Worm (Caenorhabditis elegans) whole organism, L4 larva: ENCODE results near the gene T28C6.7.

ENCODE experiments used
- D1046.2 ChIP-seq: fragments of 200-800 bp; sonication (Bioruptor generic); IDR thresholded peaks from 2 replicates; pipeline ENCODE4 v1.3.6; 2022; ENCODE audit warnings: missing genetic modification characterization, missing compliant biosample characterization
- F37D6.2 ChIP-seq: sonication (generic microtip); optimal IDR thresholded peaks from 2 replicates; lab custom pipeline; 2016; ENCODE audit warnings: mild to moderate bottlenecking, missing genetic modification characterization, missing compliant biosample characterization
- F49E8.2 ChIP-seq: sonication (generic microtip); optimal IDR thresholded peaks from 2 replicates; lab custom pipeline; 2016; ENCODE audit warnings: missing compliant biosample characterization, mild to moderate bottlenecking, missing genetic modification characterization, borderline replicate concordance
- Y5F2A.4 ChIP-seq: fragments of 200-800 bp; sonication (Bioruptor generic); optimal IDR thresholded peaks from 2 replicates; lab custom pipeline; 2018; ENCODE audit warnings: mild to moderate bottlenecking, missing genetic modification characterization, missing compliant biosample characterization
- Y75B8A.6 ChIP-seq: fragments of 200-800 bp; sonication (Bioruptor generic); IDR thresholded peaks from 2 replicates; pipeline ENCODE4 v1.3.6; 2022; ENCODE audit warnings: missing genetic modification reagents, missing genetic modification characterization, missing compliant biosample characterization
- aha-1 ChIP-seq: fragments of 150-350 bp; peaks from one replicate; lab custom pipeline; 2014; ENCODE audit warnings: missing biosample characterization, missing genetic modification characterization
- ama-1 ChIP-seq: fragments of 150-350 bp; optimal IDR thresholded peaks from 2 replicates; lab custom pipeline; 2014; ENCODE audit warnings: inconsistent platforms, mixed read lengths
- attf-4 ChIP-seq: sonication (generic microtip); optimal IDR thresholded peaks from 3 replicates; lab custom pipeline; 2017; ENCODE audit warnings: missing biosample characterization, missing genetic modification characterization
- ceh-20 ChIP-seq: fragments of 200-800 bp; sonication (Bioruptor generic); IDR thresholded peaks from 2 replicates; pipeline ENCODE4 v1.3.6; 2022; ENCODE audit warnings: missing genetic modification reagents, missing genetic modification characterization, missing compliant biosample characterization
- ceh-28 ChIP-seq: fragments of 150-350 bp; optimal IDR thresholded peaks from 2 replicates; lab custom pipeline; 2014; ENCODE audit warnings: missing biosample characterization, missing genetic modification reagents, missing genetic modification characterization
- ceh-44 ChIP-seq: fragments of 200-800 bp; sonication (Bioruptor generic); IDR thresholded peaks from 2 replicates; pipeline ENCODE4 v1.3.6; 2022; ENCODE audit warnings: missing genetic modification reagents, missing genetic modification characterization, missing compliant biosample characterization
- ceh-62 ChIP-seq: sonication (generic microtip); optimal IDR thresholded peaks from 2 replicates; lab custom pipeline; 2017; ENCODE audit warnings: missing biosample characterization, missing genetic modification characterization
- daf-12 ChIP-seq: fragments of 150-350 bp; optimal IDR thresholded peaks from 2 replicates; lab custom pipeline; 2014; ENCODE audit warnings: missing biosample characterization, missing genetic modification reagents, missing genetic modification characterization
- daf-16 ChIP-seq, 3 experiments: sonication (generic microtip); optimal IDR thresholded peaks; 2 replicates each; lab custom pipeline; 2016 to 2017; ENCODE audit warnings: missing genetic modification characterization in 3 of 3, missing genetic modification reagents in 3 of 3, mild to moderate bottlenecking in 2 of 3, missing compliant biosample characterization in 2 of 3, missing biosample characterization in 1 of 3, moderate library complexity in 1 of 3
- daf-8 ChIP-seq: fragments of 200-800 bp; sonication (Bioruptor generic); IDR thresholded peaks from 2 replicates; pipeline ENCODE4 v1.3.6; 2022; ENCODE audit warnings: missing genetic modification characterization, missing compliant biosample characterization
- dmd-6 ChIP-seq: fragments of 200-800 bp; sonication (Bioruptor generic); IDR thresholded peaks from 2 replicates; pipeline ENCODE4 v1.3.6; 2022; ENCODE audit warnings: missing genetic modification reagents, missing genetic modification characterization, missing compliant biosample characterization
- dmd-8 ChIP-seq: fragments of 200-800 bp; sonication (Bioruptor generic); IDR thresholded peaks from 2 replicates; pipeline ENCODE4 v1.3.6; 2022; ENCODE audit warnings: missing genetic modification characterization, missing compliant biosample characterization
- dmd-9 ChIP-seq: fragments of 200-800 bp; sonication (Bioruptor generic); IDR thresholded peaks from 2 replicates; pipeline ENCODE4 v1.3.6; 2022; ENCODE audit warnings: missing genetic modification reagents, missing genetic modification characterization, missing compliant biosample characterization
- dpl-1 ChIP-seq: fragments of 150-350 bp; optimal IDR thresholded peaks from 2 replicates; lab custom pipeline; 2014; ENCODE audit warnings: missing biosample characterization, missing genetic modification reagents, missing genetic modification characterization
- duxl-1 ChIP-seq: sonication (generic microtip); optimal IDR thresholded peaks from 2 replicates; lab custom pipeline; 2016; ENCODE audit warnings: mild to moderate bottlenecking, missing genetic modification characterization, moderate library complexity, missing compliant biosample characterization; ENCODE audit not compliant: poor library complexity
- dve-1 ChIP-seq: sonication (generic microtip); optimal IDR thresholded peaks from 2 replicates; lab custom pipeline; 2017; ENCODE audit warnings: antibody characterized with exemption, mild to moderate bottlenecking, missing genetic modification characterization, missing compliant biosample characterization; ENCODE audit not compliant: insufficient read depth
- egl-27 ChIP-seq: sonication (generic microtip); optimal IDR thresholded peaks from 3 replicates; lab custom pipeline; 2017; ENCODE audit warnings: missing biosample characterization, missing genetic modification reagents, missing genetic modification characterization
- gei-8 ChIP-seq: fragments of 200-800 bp; sonication (Bioruptor generic); optimal IDR thresholded peaks from 2 replicates; lab custom pipeline; 2018; ENCODE audit warnings: mild to moderate bottlenecking, missing genetic modification characterization, missing compliant biosample characterization
- hmg-1.1 ChIP-seq: fragments of 200-800 bp; sonication (Bioruptor generic); IDR thresholded peaks from 2 replicates; pipeline ENCODE4 v1.3.6; 2022; ENCODE audit warnings: missing genetic modification reagents, missing genetic modification characterization, missing compliant biosample characterization
- lim-7 ChIP-seq: fragments of 200-800 bp; sonication (Bioruptor generic); IDR thresholded peaks from 2 replicates; pipeline ENCODE4 v1.3.6; 2022; ENCODE audit warnings: missing genetic modification characterization, missing compliant biosample characterization
- lin-1 ChIP-seq: fragments of 200-800 bp; sonication (Bioruptor generic); IDR thresholded peaks from 2 replicates; pipeline ENCODE4 v1.3.6; 2022; ENCODE audit warnings: missing genetic modification reagents, missing genetic modification characterization, missing compliant biosample characterization
- lin-38 ChIP-seq: fragments of 200-800 bp; sonication (Bioruptor generic); IDR thresholded peaks from 2 replicates; pipeline ENCODE4 v1.3.6; 2022; ENCODE audit warnings: missing genetic modification reagents, missing genetic modification characterization, missing compliant biosample characterization
- lir-3 ChIP-seq: sonication (generic microtip); optimal IDR thresholded peaks from 2 replicates; lab custom pipeline; 2016; ENCODE audit warnings: mild to moderate bottlenecking, missing genetic modification characterization, missing compliant biosample characterization
- madf-5 ChIP-seq, 2 experiments: fragments of 200-800 bp; sonication (Bioruptor generic); IDR thresholded peaks; 2 replicates each; pipeline ENCODE4 v1.3.6; 2022; ENCODE audit warnings: missing compliant biosample characterization in 2 of 2, missing genetic modification characterization in 2 of 2
- mdl-1 ChIP-seq, 2 experiments: fragments of 150-350 bp in 1 of 2; sonication (generic microtip) in 1 of 2; optimal IDR thresholded peaks; 2 replicates each; lab custom pipeline; 2014 to 2017; ENCODE audit warnings: missing biosample characterization in 2 of 2, missing genetic modification characterization in 2 of 2
- nhr-11 ChIP-seq: fragments of 150-350 bp; optimal IDR thresholded peaks from 2 replicates; lab custom pipeline; 2014; ENCODE audit warnings: missing biosample characterization, missing genetic modification characterization
- nhr-237 ChIP-seq: sonication (generic microtip); optimal IDR thresholded peaks from 2 replicates; lab custom pipeline; 2017; ENCODE audit warnings: missing biosample characterization, missing genetic modification characterization
- nhr-25 ChIP-seq: sonication (generic microtip); optimal IDR thresholded peaks from 2 replicates; lab custom pipeline; 2017; ENCODE audit warnings: missing genetic modification characterization, mild to moderate bottlenecking, missing compliant biosample characterization, antibody characterized with exemption, moderate library complexity, borderline replicate concordance; ENCODE audit not compliant: insufficient read depth
- nhr-28 ChIP-seq: fragments of 150-350 bp; optimal IDR thresholded peaks from 2 replicates; lab custom pipeline; 2014; ENCODE audit warnings: missing biosample characterization, missing genetic modification characterization
- nhr-41 ChIP-seq: fragments of 200-800 bp; sonication (Bioruptor generic); IDR thresholded peaks from 2 replicates; pipeline ENCODE4 v1.3.6; 2022; ENCODE audit warnings: missing genetic modification reagents, missing genetic modification characterization, missing compliant biosample characterization
- nhr-42 ChIP-seq: fragments of 200-800 bp; sonication (Bioruptor generic); IDR thresholded peaks from 2 replicates; pipeline ENCODE4 v1.3.6; 2022; ENCODE audit warnings: missing genetic modification characterization, missing compliant biosample characterization
- nhr-6 ChIP-seq: fragments of 150-350 bp; optimal IDR thresholded peaks from 2 replicates; lab custom pipeline; 2014; ENCODE audit warnings: missing biosample characterization, missing genetic modification characterization
- nhr-76 ChIP-seq: fragments of 150-350 bp; optimal IDR thresholded peaks from 2 replicates; lab custom pipeline; 2014; ENCODE audit warnings: missing biosample characterization, missing genetic modification characterization
- php-3 ChIP-seq: fragments of 200-800 bp; sonication (Bioruptor generic); IDR thresholded peaks from 2 replicates; pipeline ENCODE4 v1.3.6; 2022; ENCODE audit warnings: missing genetic modification reagents, missing genetic modification characterization, missing compliant biosample characterization
- rbr-2 ChIP-seq: sonication (generic microtip); optimal IDR thresholded peaks from 2 replicates; lab custom pipeline; 2016; ENCODE audit warnings: missing genotype, missing genetic modification characterization, missing compliant biosample characterization
- sdz-12 ChIP-seq: fragments of 200-800 bp; sonication (Bioruptor generic); optimal IDR thresholded peaks from 2 replicates; lab custom pipeline; 2018; ENCODE audit warnings: mild to moderate bottlenecking, missing genetic modification characterization, missing compliant biosample characterization
- skn-1 ChIP-seq: fragments of 150-350 bp; optimal IDR thresholded peaks from 2 replicates; lab custom pipeline; 2014; ENCODE audit warnings: missing biosample characterization, missing genetic modification characterization
- snpc-1.2 ChIP-seq: fragments of 200-800 bp; sonication (Bioruptor generic); IDR thresholded peaks from 2 replicates; pipeline ENCODE4 v1.3.6; 2022; ENCODE audit warnings: missing genetic modification reagents, missing genetic modification characterization, missing compliant biosample characterization
- snpc-4 ChIP-seq: fragments of 150-350 bp; optimal IDR thresholded peaks from 2 replicates; lab custom pipeline; 2014; ENCODE audit warnings: missing biosample characterization, missing genetic modification characterization
- tra-1 ChIP-seq: fragments of 200-800 bp; sonication (Bioruptor generic); IDR thresholded peaks from 2 replicates; pipeline ENCODE4 v1.3.6; 2022; ENCODE audit warnings: missing genetic modification reagents, missing genetic modification characterization, missing compliant biosample characterization
- unc-130 ChIP-seq: sonication (generic microtip); optimal IDR thresholded peaks from 2 replicates; lab custom pipeline; 2016; ENCODE audit warnings: missing genetic modification reagents, missing genetic modification characterization, missing compliant biosample characterization
- vab-7 ChIP-seq: fragments of 200-800 bp; sonication (Bioruptor generic); IDR thresholded peaks from 2 replicates; pipeline ENCODE4 v1.3.6; 2022; ENCODE audit warnings: missing genetic modification reagents, missing genetic modification characterization, missing compliant biosample characterization
- zag-1 ChIP-seq: fragments of 150-350 bp; optimal IDR thresholded peaks from 2 replicates; lab custom pipeline; 2014; ENCODE audit warnings: missing biosample characterization, missing genetic modification characterization
- zfp-2 ChIP-seq: sonication (generic microtip); optimal IDR thresholded peaks from 2 replicates; lab custom pipeline; 2016; ENCODE audit warnings: mild to moderate bottlenecking, missing genetic modification characterization, missing compliant biosample characterization
- zfp-3 ChIP-seq: fragments of 200-800 bp; sonication (Bioruptor generic); conservative IDR thresholded peaks from 2 replicates; pipeline ENCODE4 v1.3.6; 2022; ENCODE audit warnings: missing genetic modification reagents, missing genetic modification characterization, missing compliant biosample characterization
- ztf-11 ChIP-seq: fragments of 150-350 bp; optimal IDR thresholded peaks from 2 replicates; lab custom pipeline; 2014; ENCODE audit warnings: missing biosample characterization, missing genetic modification characterization
- ztf-7 ChIP-seq: fragments of 150-350 bp; optimal IDR thresholded peaks from 2 replicates; lab custom pipeline; 2014; ENCODE audit warnings: missing biosample characterization, missing genetic modification characterization

The T28C6.7 gene

ce11 chrIV:8782172-8782571, 45.4 kb upstream of the T28C6.7 start (continued):
- TF ChIP-seq nhr-6 (tag; lab: Kevin White, UChicago) (peak; percentile 70), lin-1 (GFP tag; lab: Robert Waterston, UW) (no peak), dmd-6 (GFP tag; lab: Robert Waterston, UW) (no peak), ztf-7 (tag; lab: Kevin White, UChicago) (no peak), ceh-44 (GFP tag; lab: Robert Waterston, UW) (no peak), lin-38 (no peak), dmd-9 (GFP tag; lab: Robert Waterston, UW) (no peak), zfp-3 (GFP tag; lab: Robert Waterston, UW) (no peak), ceh-20 (GFP tag; lab: Robert Waterston, UW) (0 out of 2 replicates have a peak, but pooled peaks have one; percentile 32), aha-1 (tag; lab: Kevin White, UChicago) (peak; percentile 94), nhr-11 (tag; lab: Kevin White, UChicago) (peak; percentile 55), zag-1 (tag; lab: Kevin White, UChicago) (no peak), nhr-42 (no peak), ama-1 (lab: Kevin White, UChicago) (no peak), Y5F2A.4 (GFP tag; lab: Kevin White, UChicago) (no peak), zfp-2 (tag; lab: Kevin White, UChicago) (no peak), php-3 (GFP tag; lab: Robert Waterston, UW) (no peak), sdz-12 (GFP tag; lab: Kevin White, UChicago) (no peak), lir-3 (no peak), nhr-237 (tag; lab: Kevin White, UChicago) (no peak), madf-5 (GFP tag; IDR thresholded peaks at IDR 0.05; lab: Robert Waterston, UW) (no peak), Y75B8A.6 (GFP tag; lab: Robert Waterston, UW) (no peak), gei-8 (GFP tag; lab: Kevin White, UChicago) (no peak), snpc-1.2 (no peak), ztf-11 (tag; lab: Kevin White, UChicago) (no peak), dpl-1 (GFP tag; lab: Kevin White, UChicago) (peak; percentile 37), unc-130 (no peak), dve-1 (tag; lab: Kevin White, UChicago) (peak; percentile 85), rbr-2 (peak; percentile 70), mdl-1 (tag; optimal IDR thresholded peaks at IDR 0.05; lab: Kevin White, UChicago) (peak in 1 of 2 experiments; percentile 88), hmg-1.1 (GFP tag; lab: Robert Waterston, UW) (no peak; the same call in 1 of the 2 replicates), egl-27 (tag; lab: Kevin White, UChicago) (no peak), F49E8.2 (tag; lab: Kevin White, UChicago) (no peak), nhr-28 (tag; lab: Kevin White, UChicago) (peak; percentile 82), ceh-62 (tag; lab: Kevin White, UChicago) (no peak), lim-7 (GFP tag; lab: Robert Waterston, UW) (no peak), vab-7 (no peak), daf-12 (tag; lab: Kevin White, UChicago) (no peak), daf-8 (no peak), tra-1 (GFP tag; lab: Robert Waterston, UW) (no peak), D1046.2 (GFP tag; lab: Robert Waterston, UW) (no peak), ceh-28 (tag; lab: Kevin White, UChicago) (no peak), dmd-8 (GFP tag; lab: Robert Waterston, UW) (no peak), nhr-25 (tag; lab: Kevin White, UChicago) (peak; percentile 78), nhr-76 (tag; lab: Kevin White, UChicago) (no peak), nhr-41 (0 out of 2 replicates have a peak, but pooled peaks have one; percentile 17), attf-4 (tag; lab: Kevin White, UChicago) (no peak), F37D6.2 (tag; lab: Kevin White, UChicago) (no peak), snpc-4 (no peak), duxl-1 (tag; lab: Kevin White, UChicago) (no peak), skn-1 (tag; lab: Kevin White, UChicago) (no peak), daf-16 (GFP tag; optimal IDR thresholded peaks at IDR 0.05; lab: Kevin White, UChicago) (no peak), daf-16 (tag; optimal IDR thresholded peaks at IDR 0.05; lab: Kevin White, UChicago) (peak; percentile 75)
